Worm (Caenorhabditis elegans): ENCODE results near the gene pfd-5.

ce11 chrIII:7210486-7210885 is 11.8 kb upstream of the pfd-5 start:
- TF ChIP-seq him-1 (tag; optimal IDR thresholded peaks at IDR 0.05) = no peak
- no peak for TF ChIP-seq dao-5 (tag; optimal IDR thresholded peaks at IDR 0.05)
- no peak for TF ChIP-seq W03F9.2 (tag; optimal IDR thresholded peaks at IDR 0.05)

Measured in whole organism, L4/young adult.